Worm (Caenorhabditis elegans): ENCODE measurements around the gene C35B1.9.
A peak's percentile ranks its signal among the peaks of the same experiment; 100 is the strongest.

C35B1.9 gene

DNA sequence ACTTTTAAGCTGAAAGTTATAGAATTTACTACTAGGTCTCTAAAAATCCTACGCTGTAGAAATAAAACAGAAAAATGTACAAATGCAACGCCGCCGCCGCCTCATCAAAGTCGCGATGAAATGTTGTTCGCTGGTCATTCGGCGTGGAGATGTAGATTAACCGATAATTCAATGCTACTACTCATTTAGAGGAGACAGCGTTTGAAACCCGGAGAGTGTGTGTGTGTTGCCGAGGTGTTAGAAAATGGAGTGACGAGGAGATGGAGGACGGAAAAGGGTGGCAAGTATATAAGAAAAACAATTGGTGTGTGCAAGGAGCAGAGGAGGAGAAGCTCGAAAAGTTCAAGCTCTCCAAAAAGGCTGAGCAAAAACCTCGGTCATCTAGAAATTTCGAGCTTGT lies 28.5 kb downstream of the C35B1.9 start:
- TF ChIP-seq tra-4 (tag; optimal IDR thresholded peaks at IDR 0.05) (no peak), sea-1 (GFP tag; conservative IDR thresholded peaks at IDR 0.05) (no peak), tbx-37 (GFP tag; conservative IDR thresholded peaks at IDR 0.05) (no peak), ama-1 (optimal IDR thresholded peaks at IDR 0.05) (no peak), hnd-1 (tag; optimal IDR thresholded peaks at IDR 0.05) (no peak), ceh-13 (GFP tag; optimal IDR thresholded peaks at IDR 0.05) (no peak), aly-1 (tag; optimal IDR thresholded peaks at IDR 0.05) (no peak), flt-1 (GFP tag; IDR thresholded peaks at IDR 0.05) (no peak), pes-1 (GFP tag; IDR thresholded peaks at IDR 0.05) (no peak), B0310.2 (tag; optimal IDR thresholded peaks at IDR 0.05) (no peak), hmg-4 (GFP tag; optimal IDR thresholded peaks at IDR 0.05) (no peak)

DNA sequence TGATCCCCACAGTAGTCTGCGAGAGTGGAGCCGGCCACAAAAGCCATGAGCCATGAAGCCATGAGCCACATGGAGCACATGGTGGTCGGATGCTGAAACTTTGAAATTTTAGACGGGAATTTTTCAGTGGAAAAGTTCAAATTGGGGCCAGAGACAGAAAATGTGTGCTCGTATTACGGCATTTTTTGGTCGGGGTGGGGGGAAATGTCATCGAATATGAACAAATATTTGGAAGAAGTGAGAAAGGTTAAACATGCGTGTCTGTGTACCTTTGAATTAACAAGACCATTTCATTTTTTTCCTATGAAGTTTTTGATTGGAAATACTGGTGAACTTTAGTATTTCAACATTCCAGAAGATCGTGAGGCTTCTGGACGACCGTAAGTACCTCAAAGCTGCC lies 29.2 kb downstream of the C35B1.9 start, which contains the start of gene wrt-5:
wrt-5 (minus strand) TSS at position 101 of the 400 bp plus-strand sequence.
- no peak for TF ChIP-seq flt-1 (GFP tag; IDR thresholded peaks at IDR 0.05)
- TF ChIP-seq ama-1 (optimal IDR thresholded peaks at IDR 0.05) = no peak
- no peak for TF ChIP-seq aly-1 (tag; optimal IDR thresholded peaks at IDR 0.05)
- TF ChIP-seq F13C5.2 (tag; optimal IDR thresholded peaks at IDR 0.05) = no peak
- TF ChIP-seq pes-1 (GFP tag; IDR thresholded peaks at IDR 0.05) = no peak
- no peak for TF ChIP-seq hnd-1 (tag; optimal IDR thresholded peaks at IDR 0.05)
- TF ChIP-seq hmbx-1 (tag; optimal IDR thresholded peaks at IDR 0.05) = no peak
- TF ChIP-seq B0310.2 (tag; optimal IDR thresholded peaks at IDR 0.05) = no peak
- no peak for TF ChIP-seq tra-4 (tag; optimal IDR thresholded peaks at IDR 0.05)
- no peak for TF ChIP-seq tbx-11 (GFP tag; IDR thresholded peaks at IDR 0.05)
- TF ChIP-seq ceh-36 (tag; optimal IDR thresholded peaks at IDR 0.05) = no peak
- TF ChIP-seq ets-7 (tag; optimal IDR thresholded peaks at IDR 0.05) = no peak
- TF ChIP-seq hmg-4 (GFP tag; optimal IDR thresholded peaks at IDR 0.05) = no peak
- no peak for TF ChIP-seq sea-1 (GFP tag; conservative IDR thresholded peaks at IDR 0.05)
- no peak for TF ChIP-seq tbx-37 (GFP tag; conservative IDR thresholded peaks at IDR 0.05)
- no peak for TF ChIP-seq ceh-13 (GFP tag; optimal IDR thresholded peaks at IDR 0.05)
- no peak for TF ChIP-seq scrt-1 (GFP tag; IDR thresholded peaks at IDR 0.05)

DNA sequence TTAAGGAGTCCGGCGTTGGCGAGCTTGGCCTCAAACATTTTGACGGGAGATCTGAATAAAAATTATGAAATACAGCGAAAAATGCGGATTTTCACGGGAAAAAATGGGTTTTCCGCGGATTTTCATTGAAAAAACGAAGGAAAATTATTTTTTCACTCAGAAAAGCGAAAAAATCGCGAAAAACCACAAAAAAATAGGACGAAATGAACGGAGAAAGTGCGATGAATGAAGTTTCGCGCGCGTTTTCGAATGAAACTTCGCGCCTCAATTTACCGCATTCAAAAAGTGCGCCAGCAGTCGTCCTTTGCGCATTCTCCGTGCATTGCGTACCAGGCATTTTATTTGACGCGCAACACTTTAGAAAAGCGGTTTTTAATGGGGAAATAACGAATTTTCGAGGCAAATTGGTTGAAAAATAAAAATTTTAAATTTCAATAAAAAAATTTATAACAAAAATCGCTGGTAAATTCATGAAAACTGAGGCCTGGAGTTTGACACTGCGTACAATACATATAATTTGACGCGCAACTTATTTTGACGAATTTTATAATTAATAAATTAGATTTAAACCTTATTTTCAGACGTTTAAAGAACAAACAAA lies 31.2 kb downstream of the C35B1.9 start, which contains the start of gene pcn-1:
pcn-1 (minus strand) TSS at position 51 of the 601 bp plus-strand sequence.
- TF ChIP-seq pes-1 (GFP tag; IDR thresholded peaks at IDR 0.05) = 0 out of 2 replicates have a peak, but pooled peaks have one; percentile 14
- no peak for TF ChIP-seq sea-1 (GFP tag; conservative IDR thresholded peaks at IDR 0.05)
- TF ChIP-seq ceh-13 (GFP tag; optimal IDR thresholded peaks at IDR 0.05) = no peak
- TF ChIP-seq F13C5.2 (tag; optimal IDR thresholded peaks at IDR 0.05) = peak; percentile 49
- no peak for TF ChIP-seq scrt-1 (GFP tag; IDR thresholded peaks at IDR 0.05)
- peak; percentile 29 for TF ChIP-seq hmg-4 (GFP tag; optimal IDR thresholded peaks at IDR 0.05)
- no peak for TF ChIP-seq hnd-1 (tag; optimal IDR thresholded peaks at IDR 0.05)

DNA sequence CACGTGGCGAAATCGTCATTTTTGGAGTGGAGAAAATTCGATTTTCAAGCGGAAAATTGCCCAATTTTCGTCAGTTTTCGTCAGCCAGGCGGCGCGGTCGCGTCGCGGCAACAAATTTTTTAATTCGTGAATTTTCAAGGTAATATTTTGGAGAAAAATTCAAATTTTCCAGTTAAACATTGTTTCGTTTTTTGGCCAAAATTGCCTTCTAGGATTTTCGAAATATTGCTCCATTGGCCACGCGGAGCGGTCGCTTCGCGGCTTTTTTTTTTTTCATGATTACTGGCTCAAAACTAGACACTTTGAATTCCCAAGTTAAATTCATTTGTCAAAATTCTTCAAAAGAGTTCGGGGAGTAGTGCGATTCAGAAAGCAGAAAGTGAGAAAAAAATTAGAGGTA lies 33.1 kb downstream of the C35B1.9 start:
- no peak for TF ChIP-seq hmbx-1 (tag; optimal IDR thresholded peaks at IDR 0.05)

DNA sequence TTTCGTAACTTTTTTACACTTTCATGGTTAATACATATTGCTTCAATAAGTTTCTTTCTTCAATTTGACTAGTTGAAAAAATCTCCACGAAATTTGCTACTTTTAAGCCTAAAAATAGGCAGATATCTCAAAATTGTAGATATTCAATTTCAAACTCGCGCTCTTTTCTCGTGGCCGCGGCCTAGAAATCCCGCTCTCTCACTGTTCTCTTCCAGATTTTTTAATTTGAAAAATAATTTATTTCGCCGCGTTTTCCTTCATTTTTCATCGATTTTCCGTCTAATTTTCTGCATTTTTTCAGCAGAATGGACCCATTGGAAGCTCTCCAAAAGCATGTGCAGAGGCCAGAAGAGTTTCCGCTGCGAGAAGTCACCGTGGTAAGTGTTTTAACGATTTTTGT lies 38.5 kb downstream of the C35B1.9 start, which contains the start of gene cdc-73:
cdc-73 (plus strand) TSS at position 302 of the 400 bp plus-strand sequence.
- TF ChIP-seq hmbx-1 (tag; optimal IDR thresholded peaks at IDR 0.05) (no peak), tbx-37 (GFP tag; conservative IDR thresholded peaks at IDR 0.05) (peak; percentile 65; the same call in 1 of the 2 replicates)

DNA sequence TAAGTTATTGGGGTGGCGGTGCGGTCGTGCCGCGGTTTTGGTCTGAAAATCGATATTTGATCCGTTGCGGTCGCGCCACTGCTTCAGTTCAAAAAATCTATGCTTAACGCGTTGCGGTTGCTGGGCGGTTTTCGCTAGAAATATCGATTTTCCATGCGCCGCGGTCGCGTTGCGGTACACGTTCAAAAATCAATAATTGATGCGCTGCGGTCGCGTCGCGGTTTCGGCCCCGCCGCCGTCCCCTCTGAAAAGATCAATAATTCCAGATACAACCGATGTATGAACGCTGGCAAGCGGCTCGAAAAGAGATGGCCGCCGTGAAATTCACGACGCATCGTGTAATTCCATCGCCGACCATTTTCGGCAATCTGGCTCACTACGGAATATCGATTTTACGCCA lies 39.7 kb downstream of the C35B1.9 start:
- no peak for TF ChIP-seq hmbx-1 (tag; optimal IDR thresholded peaks at IDR 0.05)
- TF ChIP-seq scrt-1 (GFP tag; IDR thresholded peaks at IDR 0.05) = peak; percentile 29; the same call in 1 of the 2 replicates

DNA sequence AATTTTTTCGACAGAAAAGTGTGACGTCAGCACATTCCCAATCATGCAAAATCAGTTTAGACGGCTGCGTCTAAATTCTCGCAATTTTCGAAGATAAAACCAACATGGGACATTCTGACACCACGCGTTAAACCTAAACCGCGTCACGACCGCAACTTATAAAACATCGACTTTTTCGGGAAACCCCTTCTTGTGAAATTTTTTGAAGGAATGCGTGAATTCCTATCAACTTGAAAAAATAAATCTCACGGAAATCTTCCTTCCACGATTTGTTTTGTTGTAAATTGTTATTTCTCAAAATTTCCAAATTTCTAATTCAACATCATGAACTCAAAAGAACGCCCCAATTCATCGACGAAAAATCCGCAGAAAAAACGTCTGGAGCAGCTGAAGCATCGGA lies 40.8 kb downstream of the C35B1.9 start, which contains the start of gene F35F11.2:
F35F11.2 (plus strand) TSS at position 301 of the 400 bp plus-strand sequence.
- TF ChIP-seq ceh-36 (tag; optimal IDR thresholded peaks at IDR 0.05) (no peak), tbx-11 (GFP tag; IDR thresholded peaks at IDR 0.05) (no peak), ets-7 (tag; optimal IDR thresholded peaks at IDR 0.05) (no peak), hmg-4 (GFP tag; optimal IDR thresholded peaks at IDR 0.05) (no peak), aly-1 (tag; optimal IDR thresholded peaks at IDR 0.05) (no peak)

DNA sequence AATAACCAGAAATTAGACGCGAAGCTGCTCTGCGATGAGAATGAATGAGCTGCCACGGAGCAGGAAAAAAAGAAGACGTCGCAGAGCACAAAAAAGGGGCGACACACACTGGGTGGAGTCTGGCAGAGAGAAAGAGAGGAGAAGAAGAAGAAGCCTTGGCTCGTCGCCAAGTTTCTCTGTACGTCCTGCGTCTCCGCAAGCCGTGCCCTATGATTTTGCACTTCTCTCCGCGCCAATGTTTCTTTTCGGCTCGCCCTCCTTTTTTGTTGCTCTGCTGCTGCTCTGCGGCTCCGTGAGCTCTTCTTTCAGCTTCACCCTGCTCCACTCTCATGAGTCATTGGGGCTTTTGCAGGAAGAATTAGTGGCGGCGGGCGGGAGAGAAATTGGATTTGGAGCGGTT lies 45.9 kb downstream of the C35B1.9 start, which contains the start of gene hlh-30:
hlh-30 (minus strand) TSS at position 69 of the 400 bp plus-strand sequence.
- TF ChIP-seq tra-4 (tag; optimal IDR thresholded peaks at IDR 0.05) = no peak
- TF ChIP-seq B0310.2 (tag; optimal IDR thresholded peaks at IDR 0.05) = no peak
- TF ChIP-seq aly-1 (tag; optimal IDR thresholded peaks at IDR 0.05) = no peak
- TF ChIP-seq hnd-1 (tag; optimal IDR thresholded peaks at IDR 0.05) = no peak
- no peak for TF ChIP-seq flt-1 (GFP tag; IDR thresholded peaks at IDR 0.05)
- TF ChIP-seq tbx-11 (GFP tag; IDR thresholded peaks at IDR 0.05) = no peak
- no peak for TF ChIP-seq hmg-4 (GFP tag; optimal IDR thresholded peaks at IDR 0.05)

DNA sequence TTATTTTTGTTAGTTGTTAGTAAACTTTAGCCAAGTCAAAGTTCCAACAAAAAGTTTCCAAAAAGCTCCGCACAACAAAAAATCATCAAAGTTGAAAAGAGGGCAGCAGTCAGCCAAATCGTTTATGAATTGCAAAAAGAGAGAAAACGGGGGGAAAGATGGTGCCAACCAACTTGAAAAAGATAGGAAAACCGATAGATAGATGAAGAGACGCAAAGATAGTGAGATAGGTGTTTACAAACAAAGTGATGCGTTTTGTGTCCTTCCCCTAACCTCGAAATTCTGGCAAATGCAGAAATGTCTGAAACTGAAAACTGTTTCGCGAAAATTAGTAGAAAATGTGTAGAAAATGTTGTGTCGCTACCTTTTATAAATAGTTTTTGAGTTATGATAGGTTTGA lies 47.3 kb downstream of the C35B1.9 start:
- no peak for TF ChIP-seq B0310.2 (tag; optimal IDR thresholded peaks at IDR 0.05)
- no peak for TF ChIP-seq hmbx-1 (tag; optimal IDR thresholded peaks at IDR 0.05)
- TF ChIP-seq hmg-4 (GFP tag; optimal IDR thresholded peaks at IDR 0.05) = no peak
- no peak for TF ChIP-seq tbx-11 (GFP tag; IDR thresholded peaks at IDR 0.05)
- TF ChIP-seq flt-1 (GFP tag; IDR thresholded peaks at IDR 0.05) = no peak
- no peak for TF ChIP-seq hnd-1 (tag; optimal IDR thresholded peaks at IDR 0.05)
- TF ChIP-seq pes-1 (GFP tag; IDR thresholded peaks at IDR 0.05) = no peak

Data from whole organism, early embryonic.